Fruit fly (Drosophila melanogaster) whole organism, embryonic: ENCODE data around the gene Fas3.

Source experiments
- CG10209 ChIP-seq: fragments of 200-800 bp; sonication (Bioruptor generic); optimal IDR thresholded peaks from 3 replicates; lab custom pipeline; 2017; ENCODE audit warnings: missing biosample characterization, mild to moderate bottlenecking, missing genetic modification characterization, missing genetic modification reagents
- CG10462 ChIP-seq: fragments of 200-800 bp; sonication (Bioruptor generic); optimal IDR thresholded peaks from 2 replicates; lab custom pipeline; 2016; ENCODE audit warnings: missing biosample characterization, missing genetic modification characterization
- CG10959 ChIP-seq: fragments of 200-800 bp; sonication (Bioruptor generic); IDR thresholded peaks from 2 replicates; pipeline ENCODE4 v1.3.6; 2022; ENCODE audit warnings: missing biosample characterization, missing genetic modification characterization
- CG11093 ChIP-seq: fragments of 200-800 bp; sonication (Bioruptor generic); IDR thresholded peaks from 3 replicates; pipeline ENCODE4 v1.3.6; 2022; ENCODE audit warnings: missing biosample characterization, missing genetic modification characterization
- CG11247 ChIP-seq: fragments of 200-800 bp; sonication (Bioruptor generic); IDR thresholded peaks from 2 replicates; pipeline ENCODE4 v1.3.6; 2022; ENCODE audit warnings: missing biosample characterization, missing genetic modification characterization
- CG11504 ChIP-seq: fragments of 200-800 bp; sonication (Bioruptor generic); optimal IDR thresholded peaks from 3 replicates; lab custom pipeline; 2019; ENCODE audit warnings: missing biosample characterization, mild to moderate bottlenecking, missing genetic modification characterization, moderate library complexity
- CG12071 ChIP-seq: fragments of 200-800 bp; sonication (Bioruptor generic); optimal IDR thresholded peaks from 3 replicates; lab custom pipeline; 2018; ENCODE audit warnings: missing biosample characterization, mild to moderate bottlenecking, missing genetic modification characterization
- CG1603 ChIP-seq: fragments of 200-800 bp; sonication (Bioruptor generic); optimal IDR thresholded peaks from 2 replicates; lab custom pipeline; 2019; ENCODE audit warnings: missing biosample characterization, mild to moderate bottlenecking, missing genetic modification characterization, moderate library complexity
- CG16813 ChIP-seq: fragments of 200-800 bp; sonication (Bioruptor generic); IDR thresholded peaks from 3 replicates; pipeline ENCODE4 v1.3.6; 2022; ENCODE audit warnings: missing biosample characterization, missing genetic modification characterization; ENCODE audit not compliant: partially characterized antibody
- CG17186 ChIP-seq: fragments of 200-800 bp; sonication (Bioruptor generic); optimal IDR thresholded peaks from 3 replicates; lab custom pipeline; 2017; ENCODE audit warnings: missing biosample characterization, missing genetic modification reagents, missing genetic modification characterization
- CG17361 ChIP-seq: fragments of 200-800 bp; sonication (Bioruptor generic); IDR thresholded peaks from 3 replicates; pipeline ENCODE4 v1.3.6; 2022; ENCODE audit warnings: missing biosample characterization, missing genetic modification characterization
- CG18262 ChIP-seq: fragments of 200-800 bp; optimal IDR thresholded peaks from 3 replicates; lab custom pipeline; 2019; ENCODE audit warnings: missing biosample characterization, mild to moderate bottlenecking, missing genetic modification characterization, moderate library complexity
- CG1832 ChIP-seq: fragments of 200-800 bp; sonication (Bioruptor generic); optimal IDR thresholded peaks from 2 replicates; lab custom pipeline; 2017; ENCODE audit warnings: missing biosample characterization, mild to moderate bottlenecking, missing genetic modification characterization, inconsistent platforms
- CG18599 ChIP-seq: fragments of 200-800 bp; sonication (Bioruptor generic); optimal IDR thresholded peaks from 3 replicates; lab custom pipeline; 2017; ENCODE audit warnings: missing biosample characterization, missing genetic modification characterization, mild to moderate bottlenecking, moderate library complexity, missing genetic modification reagents
- CG2199 ChIP-seq: fragments of 200-800 bp; sonication (Bioruptor generic); IDR thresholded peaks from 3 replicates; pipeline ENCODE4 v1.3.6; 2022; ENCODE audit warnings: missing biosample characterization, missing genetic modification characterization
- CG30403 ChIP-seq: fragments of 200-800 bp; sonication (Bioruptor generic); optimal IDR thresholded peaks from 3 replicates; lab custom pipeline; 2016; ENCODE audit warnings: missing biosample characterization, missing genetic modification characterization
- CG3847 ChIP-seq: fragments of 200-800 bp; sonication (Bioruptor generic); IDR thresholded peaks from 2 replicates; pipeline ENCODE4 v1.3.6; 2022; ENCODE audit warnings: missing biosample characterization, missing genetic modification characterization
- CG4404 ChIP-seq: fragments of 200-800 bp; sonication (Bioruptor generic); IDR thresholded peaks from 2 replicates; pipeline ENCODE4 v1.3.6; 2022; ENCODE audit warnings: missing biosample characterization, missing genetic modification characterization
- CG6654 ChIP-seq: fragments of 200-800 bp; sonication (Bioruptor generic); optimal IDR thresholded peaks from 2 replicates; lab custom pipeline; 2017; ENCODE audit warnings: missing biosample characterization, mild to moderate bottlenecking, missing genetic modification characterization
- CG9876 ChIP-seq: fragments of 200-800 bp; sonication (Bioruptor generic); optimal IDR thresholded peaks from 2 replicates; lab custom pipeline; 2016; ENCODE audit warnings: missing biosample characterization, missing genetic modification characterization
- D ChIP-seq, 2 experiments: fragments of 200-800 bp in 1 of 2; fragments of >200 bp in 1 of 2; sonication (Bioruptor generic) in 1 of 2; optimal IDR thresholded peaks; 2 replicates in 1 of 2; 3 replicates in 1 of 2; lab custom pipeline; 2017; ENCODE audit warnings: mild to moderate bottlenecking in 1 of 2, missing biosample characterization in 1 of 2, missing genetic modification characterization in 1 of 2, missing genetic modification reagents in 1 of 2
- Drgx ChIP-seq: fragments of 200-800 bp; sonication (Bioruptor generic); IDR thresholded peaks from 2 replicates; pipeline ENCODE4 v1.3.6; 2022; ENCODE audit warnings: missing biosample characterization, missing genetic modification characterization
- E2f1 ChIP-seq: fragments of 200-800 bp; sonication (Bioruptor generic); IDR thresholded peaks from 2 replicates; pipeline ENCODE4 v1.3.6; 2022; ENCODE audit warnings: missing biosample characterization, missing genetic modification characterization
- Ets65A ChIP-seq: fragments of 200-800 bp; sonication (Bioruptor generic); peaks from one replicate; lab custom pipeline; 2016; ENCODE audit warnings: missing biosample characterization, missing genetic modification characterization
- Gsc ChIP-seq: fragments of 200-800 bp; sonication (Bioruptor generic); IDR thresholded peaks from 2 replicates; pipeline ENCODE4 v1.3.6; 2022; ENCODE audit warnings: missing biosample characterization, missing genetic modification characterization
- HHEX ChIP-seq: fragments of 200-800 bp; sonication (Bioruptor generic); optimal IDR thresholded peaks from 3 replicates; lab custom pipeline; 2017; ENCODE audit warnings: missing biosample characterization, mild to moderate bottlenecking, missing genetic modification characterization, missing genetic modification reagents
- Hmr ChIP-seq: fragments of 200-800 bp; sonication (Bioruptor generic); optimal IDR thresholded peaks from 3 replicates; lab custom pipeline; 2017; ENCODE audit warnings: mild to moderate bottlenecking, missing biosample characterization, missing genetic modification reagents, missing genetic modification characterization
- Med ChIP-seq: fragments of 200-800 bp; sonication (Bioruptor generic); peaks from one replicate; lab custom pipeline; 2016; ENCODE audit warnings: missing biosample characterization, missing genetic modification characterization, mild to moderate bottlenecking, inconsistent platforms, moderate library complexity
- Oli ChIP-seq: fragments of 200-800 bp; sonication (Bioruptor generic); optimal IDR thresholded peaks from 2 replicates; lab custom pipeline; 2018; ENCODE audit warnings: missing biosample characterization, mild to moderate bottlenecking, missing genetic modification characterization, moderate library complexity
- Sox102F ChIP-seq: fragments of 200-800 bp; sonication (Bioruptor generic); optimal IDR thresholded peaks from 2 replicates; lab custom pipeline; 2018; ENCODE audit warnings: missing biosample characterization, mild to moderate bottlenecking, missing genetic modification characterization, moderate library complexity
- Sry-δ ChIP-seq: fragments of 200-800 bp; sonication (Bioruptor generic); optimal IDR thresholded peaks from 2 replicates; lab custom pipeline; 2016; ENCODE audit warnings: missing biosample characterization, missing genetic modification characterization
- Xrp1 ChIP-seq: fragments of 200-800 bp; sonication (Bioruptor generic); IDR thresholded peaks from 2 replicates; pipeline ENCODE4 v1.3.6; 2022; ENCODE audit warnings: missing biosample characterization, missing genetic modification characterization
- YL-1 ChIP-seq: fragments of 200-800 bp; sonication (Bioruptor generic); optimal IDR thresholded peaks from 3 replicates; lab custom pipeline; 2017; ENCODE audit warnings: missing biosample characterization, mild to moderate bottlenecking, missing genetic modification characterization
- al ChIP-seq: fragments of 200-800 bp; sonication (Bioruptor generic); IDR thresholded peaks from 2 replicates; pipeline ENCODE4 v1.3.6; 2022; ENCODE audit warnings: missing biosample characterization, missing genetic modification characterization
- ara ChIP-seq: fragments of 200-800 bp; sonication (Bioruptor generic); IDR thresholded peaks from 2 replicates; pipeline ENCODE4 v1.3.6; 2022; ENCODE audit warnings: missing biosample characterization, missing genetic modification characterization
- bsh ChIP-seq, 2 experiments: fragments of 200-800 bp; sonication (Bioruptor generic); optimal IDR thresholded peaks; 2 replicates each; lab custom pipeline; 2017 to 2018; ENCODE audit warnings: mild to moderate bottlenecking in 2 of 2, missing biosample characterization in 2 of 2, missing genetic modification characterization in 2 of 2, moderate library complexity in 1 of 2
- corto ChIP-seq: fragments of 200-800 bp; sonication (Bioruptor generic); optimal IDR thresholded peaks from 2 replicates; lab custom pipeline; 2016; ENCODE audit warnings: missing biosample characterization, mild to moderate bottlenecking, missing genetic modification characterization, moderate library complexity
- hkb ChIP-seq, 2 experiments: fragments of 200-800 bp in 1 of 2; fragments of >200 bp in 1 of 2; sonication (Bioruptor generic) in 1 of 2; IDR thresholded peaks in 1 of 2; optimal IDR thresholded peaks in 1 of 2; 2 replicates each; pipeline versions ENCODE4 v1.3.6 to Lab custom; 2017 to 2022; ENCODE audit warnings: missing biosample characterization in 1 of 2, missing genetic modification characterization in 1 of 2
- jigr1 ChIP-seq: fragments of 200-800 bp; sonication (Bioruptor generic); IDR thresholded peaks from 3 replicates; pipeline ENCODE4 v1.3.6; 2022; ENCODE audit warnings: missing biosample characterization, missing genetic modification characterization
- onecut ChIP-seq: fragments of 200-800 bp; sonication (Bioruptor generic); IDR thresholded peaks from 2 replicates; pipeline ENCODE4 v1.3.6; 2022; ENCODE audit warnings: missing biosample characterization, missing genetic modification characterization
- phol ChIP-seq: fragments of 200-800 bp; sonication (Bioruptor generic); optimal IDR thresholded peaks from 3 replicates; lab custom pipeline; 2018; ENCODE audit warnings: missing biosample characterization, mild to moderate bottlenecking, missing genetic modification characterization, moderate library complexity
- prd ChIP-seq, 3 experiments: fragments of >200 bp in 2 of 3; fragments of 200-800 bp in 1 of 3; sonication (Bioruptor generic) in 1 of 3; optimal IDR thresholded peaks in 2 of 3; IDR thresholded peaks in 1 of 3; 2 replicates in 2 of 3; 3 replicates in 1 of 3; pipeline versions ENCODE4 v1.3.6 to Lab custom; 2017 to 2022; ENCODE audit warnings: missing biosample characterization in 1 of 3, missing genetic modification characterization in 1 of 3
- slbo ChIP-seq: fragments of 200-800 bp; sonication (Bioruptor generic); IDR thresholded peaks from 2 replicates; pipeline ENCODE4 v1.3.6; 2022; ENCODE audit warnings: missing biosample characterization, missing genetic modification characterization
- sna ChIP-seq: fragments of 200-800 bp; sonication (Bioruptor generic); IDR thresholded peaks from 2 replicates; pipeline ENCODE4 v1.3.6; 2022; ENCODE audit warnings: missing biosample characterization, missing genetic modification characterization; ENCODE audit not compliant: partially characterized antibody
- sob ChIP-seq: fragments of 200-800 bp; sonication (Bioruptor generic); IDR thresholded peaks from 2 replicates; pipeline ENCODE4 v1.3.6; 2022; ENCODE audit warnings: missing biosample characterization, missing genetic modification characterization

Fas3 gene

DNA sequence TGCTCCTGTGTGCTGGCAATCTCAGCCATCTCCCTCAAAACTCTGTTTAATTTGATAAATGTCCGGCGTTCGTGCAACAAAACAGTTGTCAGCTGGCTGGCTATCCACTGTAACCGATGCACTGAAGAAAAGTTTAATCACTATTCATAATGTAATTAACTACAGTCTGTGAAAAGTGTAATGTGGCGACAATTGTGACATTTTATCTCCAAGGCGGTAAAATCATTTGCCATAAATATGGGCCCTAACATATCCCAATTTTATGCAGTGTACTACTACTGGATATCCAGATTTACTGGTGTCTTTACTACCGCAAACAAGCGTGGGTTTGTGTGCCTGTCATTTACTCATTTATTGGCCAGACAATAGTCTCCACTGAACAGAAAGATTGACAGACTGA lies 8.8 kb downstream of the Fas3 start (continued):
- TF ChIP-seq CG12071 (GFP tag; lab: Kevin White, UChicago) (peak; percentile 33), CG10462 (GFP tag; lab: Kevin White, UChicago) (no peak), E2f1 (GFP tag; lab: Robert Waterston, UW) (peak; percentile 46; the same call in 1 of the 2 replicates), sob (GFP tag; lab: Robert Waterston, UW) (0 out of 2 replicates have a peak, but pooled peaks have one; percentile 53), CG18599 (peak; percentile 48), CG17361 (GFP tag; lab: Robert Waterston, UW) (peak; percentile 32; the same call in 1 of the 3 replicates), phol (tag; lab: Kevin White, UChicago) (peak; percentile 39), CG11093 (0 out of 3 replicates have a peak, but pooled peaks have one; percentile 41), CG1832 (GFP tag; lab: Kevin White, UChicago) (no peak), sna (GFP tag; lab: Robert Waterston, UW) (no peak), CG18262 (tag; lab: Kevin White, UChicago) (peak; percentile 32), jigr1 (GFP tag; lab: Robert Waterston, UW) (0 out of 3 replicates have a peak, but pooled peaks have one; percentile 49), Oli (tag; lab: Kevin White, UChicago) (peak; percentile 54), CG30403 (GFP tag; lab: Kevin White, UChicago) (peak; percentile 30), YL-1 (GFP tag; lab: Kevin White, UChicago) (no peak), onecut (GFP tag; lab: Robert Waterston, UW) (no peak), bsh (GFP tag; optimal IDR thresholded peaks at IDR 0.05; lab: Kevin White, UChicago) (peak in 1 of 2 experiments; percentile 65), CG3847 (no peak)

- TF ChIP-seq hkb (optimal IDR thresholded peaks at IDR 0.05; lab: Kevin White, UChicago) (no peak), hkb (GFP tag; IDR thresholded peaks at IDR 0.05; lab: Robert Waterston, UW) (no peak), Sry-δ (GFP tag; lab: Kevin White, UChicago) (no peak), CG4404 (no peak), CG6654 (GFP tag; lab: Kevin White, UChicago) (no peak), ara (GFP tag; lab: Robert Waterston, UW) (peak; percentile 6; the same call in 1 of the 2 replicates), CG16813 (GFP tag; lab: Robert Waterston, UW) (no peak), D (optimal IDR thresholded peaks at IDR 0.05; lab: Kevin White, UChicago) (no peak), D (GFP tag; optimal IDR thresholded peaks at IDR 0.05; lab: Kevin White, UChicago) (no peak), HHEX (GFP tag; lab: Kevin White, UChicago) (no peak), CG10209 (no peak), Drgx (GFP tag; lab: Robert Waterston, UW) (peak; percentile 66), corto (GFP tag; lab: Kevin White, UChicago) (no peak), Hmr (no peak), CG11247 (GFP tag; lab: Robert Waterston, UW) (no peak), sob (GFP tag; lab: Robert Waterston, UW) (no peak), Sox102F (GFP tag; lab: Kevin White, UChicago) (peak; percentile 7), Gsc (no peak), CG2199 (0 out of 3 replicates have a peak, but pooled peaks have one; percentile 4), CG1603 (tag; lab: Kevin White, UChicago) (no peak), CG11504 (tag; lab: Kevin White, UChicago) (peak; percentile 88), slbo (GFP tag; lab: Robert Waterston, UW) (no peak), prd (optimal IDR thresholded peaks at IDR 0.05; lab: Kevin White, UChicago) (no peak), prd (GFP tag; IDR thresholded peaks at IDR 0.05; lab: Robert Waterston, UW) (no peak), CG17186 (GFP tag; lab: Kevin White, UChicago) (no peak), CG9876 (GFP tag; lab: Kevin White, UChicago) (no peak), Xrp1 (GFP tag; lab: Robert Waterston, UW) (peak; percentile 8; the same call in 1 of the 2 replicates), phol (tag; lab: Kevin White, UChicago) (no peak), Ets65A (GFP tag; lab: Kevin White, UChicago) (peak; percentile 54), CG10959 (no peak), al (no peak), Med (GFP tag; lab: Kevin White, UChicago) (peak; percentile 33)
Observed at dm6 chr2L:18331612-18332011, 11.7 kb downstream of the Fas3 start.
